Worm (Caenorhabditis elegans): ENCODE measurements around the gene twk-39.

Gene twk-39

DNA sequence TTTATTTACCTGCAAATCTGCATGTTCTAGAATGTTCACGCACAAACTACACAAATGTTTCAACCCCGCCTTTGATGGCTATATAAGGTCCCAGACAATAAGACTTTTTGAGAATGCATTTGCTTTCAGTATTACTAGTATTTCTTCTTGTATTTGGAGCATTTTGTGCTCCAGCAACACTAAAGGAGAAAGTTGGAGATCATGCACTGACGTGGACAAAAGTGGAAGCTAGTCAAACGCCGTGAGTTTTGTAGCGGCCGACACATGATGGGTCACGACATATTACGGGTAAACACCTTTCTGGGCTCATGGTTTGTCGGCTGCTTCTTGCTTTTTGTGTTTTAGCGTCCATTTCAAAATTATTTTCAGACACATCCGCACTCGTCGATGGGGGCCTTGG, 14.9 kb downstream of the twk-39 start, which contains the start of gene C18D11.6:
Gene C18D11.6, plus strand, starts transcription at position 110 of the 400 bp plus-strand sequence.
- no peak for TF ChIP-seq sea-2 (GFP tag; optimal IDR thresholded peaks at IDR 0.05)
- TF ChIP-seq skn-1 (tag; optimal IDR thresholded peaks at IDR 0.05): no peak
- TF ChIP-seq nfya-1 (tag; optimal IDR thresholded peaks at IDR 0.05; ENCODE audit: insufficient read depth): no peak
- TF ChIP-seq egl-27 (tag; optimal IDR thresholded peaks at IDR 0.05): no peak
- no peak for TF ChIP-seq aly-2 (tag; optimal IDR thresholded peaks at IDR 0.05)
- no peak for TF ChIP-seq jun-1 (tag; optimal IDR thresholded peaks at IDR 0.05)
- TF ChIP-seq nhr-23 (tag; optimal IDR thresholded peaks at IDR 0.05): no peak
- TF ChIP-seq nhr-67 (tag; optimal IDR thresholded peaks at IDR 0.05): no peak
- TF ChIP-seq zag-1 (tag; optimal IDR thresholded peaks at IDR 0.05): no peak
- no peak for TF ChIP-seq fos-1 (tag; optimal IDR thresholded peaks at IDR 0.05)
- no peak for TF ChIP-seq nhr-25 (tag; optimal IDR thresholded peaks at IDR 0.05)
- TF ChIP-seq elt-3 (tag; optimal IDR thresholded peaks at IDR 0.05): no peak
- TF ChIP-seq ceh-28 (tag; optimal IDR thresholded peaks at IDR 0.05): no peak
- TF ChIP-seq nhr-237 (tag; optimal IDR thresholded peaks at IDR 0.05): no peak
- no peak for TF ChIP-seq tbx-2 (tag; optimal IDR thresholded peaks at IDR 0.05)
- TF ChIP-seq pqm-1 (tag; optimal IDR thresholded peaks at IDR 0.05): no peak
- TF ChIP-seq hmg-11 (tag; optimal IDR thresholded peaks at IDR 0.05): no peak
- TF ChIP-seq ama-1 (optimal IDR thresholded peaks at IDR 0.05): no peak
- no peak for TF ChIP-seq ztf-11 (tag; optimal IDR thresholded peaks at IDR 0.05)

DNA sequence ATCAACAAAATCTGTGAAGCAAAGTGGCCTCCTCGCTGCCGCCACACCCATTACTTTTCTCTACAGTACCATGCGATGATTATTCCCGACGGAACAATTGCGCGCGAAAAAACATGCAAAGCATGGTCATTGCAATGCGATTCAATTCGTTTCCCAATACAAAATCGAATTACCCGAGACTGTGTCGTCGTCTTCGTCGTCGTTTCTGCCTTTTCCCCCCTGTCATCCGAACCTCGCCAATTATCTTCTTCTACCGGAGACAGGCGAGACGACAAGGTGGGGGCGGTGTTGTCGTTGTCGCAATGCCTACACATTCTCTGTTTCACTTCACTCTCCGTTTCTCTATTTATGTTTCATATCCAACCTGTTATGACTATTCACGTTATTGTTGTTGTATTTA, 16.3 kb downstream of the twk-39 start:
- TF ChIP-seq hmg-11 (tag; optimal IDR thresholded peaks at IDR 0.05): peak; percentile 1
- peak; percentile 65 for TF ChIP-seq nhr-25 (tag; optimal IDR thresholded peaks at IDR 0.05)
- no peak for TF ChIP-seq ztf-4 (tag; optimal IDR thresholded peaks at IDR 0.05)
- TF ChIP-seq nhr-237 (tag; optimal IDR thresholded peaks at IDR 0.05): no peak
- no peak for TF ChIP-seq ceh-16 (tag; optimal IDR thresholded peaks at IDR 0.05)
- TF ChIP-seq skn-1 (tag; optimal IDR thresholded peaks at IDR 0.05): no peak
- no peak for TF ChIP-seq jun-1 (tag; optimal IDR thresholded peaks at IDR 0.05)
- no peak for TF ChIP-seq fkh-10 (GFP tag; optimal IDR thresholded peaks at IDR 0.05)
- no peak for TF ChIP-seq mml-1 (tag; optimal IDR thresholded peaks at IDR 0.05)
- TF ChIP-seq fkh-2 (tag; optimal IDR thresholded peaks at IDR 0.05): no peak
- TF ChIP-seq ceh-82 (tag; optimal IDR thresholded peaks at IDR 0.05): no peak
- TF ChIP-seq tbx-2 (tag; optimal IDR thresholded peaks at IDR 0.05): no peak
- no peak for TF ChIP-seq eor-1 (tag; optimal IDR thresholded peaks at IDR 0.05)
- TF ChIP-seq nhr-77 (tag; optimal IDR thresholded peaks at IDR 0.05): no peak
- no peak for TF ChIP-seq elt-1 (tag; optimal IDR thresholded peaks at IDR 0.05)
- TF ChIP-seq unc-62 (GFP tag; optimal IDR thresholded peaks at IDR 0.05): no peak
- peak; percentile 0 for TF ChIP-seq nfya-1 (tag; optimal IDR thresholded peaks at IDR 0.05; ENCODE audit: insufficient read depth)
- no peak for TF ChIP-seq fos-1 (tag; optimal IDR thresholded peaks at IDR 0.05)
- TF ChIP-seq egl-5 (tag; optimal IDR thresholded peaks at IDR 0.05): no peak
- no peak for TF ChIP-seq lin-15B (tag; optimal IDR thresholded peaks at IDR 0.05)
- no peak for TF ChIP-seq ceh-28 (tag; optimal IDR thresholded peaks at IDR 0.05)
- no peak for TF ChIP-seq ztf-11 (tag; optimal IDR thresholded peaks at IDR 0.05)
- TF ChIP-seq nhr-12 (tag; optimal IDR thresholded peaks at IDR 0.05): no peak
- no peak for TF ChIP-seq pqm-1 (tag; optimal IDR thresholded peaks at IDR 0.05)
- no peak for TF ChIP-seq ama-1 (optimal IDR thresholded peaks at IDR 0.05)
- no peak for TF ChIP-seq lsy-12 (tag; optimal IDR thresholded peaks at IDR 0.05)
- no peak for TF ChIP-seq mdl-1 (tag; optimal IDR thresholded peaks at IDR 0.05)
- TF ChIP-seq nhr-11 (tag; optimal IDR thresholded peaks at IDR 0.05): no peak
- no peak for TF ChIP-seq elt-2 (tag; optimal IDR thresholded peaks at IDR 0.05)
- no peak for TF ChIP-seq snpc-4 (tag; optimal IDR thresholded peaks at IDR 0.05)
- no peak for TF ChIP-seq R02D3.7 (tag; optimal IDR thresholded peaks at IDR 0.05)
- no peak for TF ChIP-seq pha-4 (tag; optimal IDR thresholded peaks at IDR 0.05)
- TF ChIP-seq zag-1 (tag; optimal IDR thresholded peaks at IDR 0.05): no peak
- peak; percentile 52 for TF ChIP-seq nhr-23 (tag; optimal IDR thresholded peaks at IDR 0.05)
- TF ChIP-seq nhr-43 (tag; optimal IDR thresholded peaks at IDR 0.05; ENCODE audit: poor library complexity, severe bottlenecking): peak; percentile 65
- TF ChIP-seq egl-27 (tag; optimal IDR thresholded peaks at IDR 0.05): no peak
- TF ChIP-seq elt-3 (tag; optimal IDR thresholded peaks at IDR 0.05): no peak

DNA sequence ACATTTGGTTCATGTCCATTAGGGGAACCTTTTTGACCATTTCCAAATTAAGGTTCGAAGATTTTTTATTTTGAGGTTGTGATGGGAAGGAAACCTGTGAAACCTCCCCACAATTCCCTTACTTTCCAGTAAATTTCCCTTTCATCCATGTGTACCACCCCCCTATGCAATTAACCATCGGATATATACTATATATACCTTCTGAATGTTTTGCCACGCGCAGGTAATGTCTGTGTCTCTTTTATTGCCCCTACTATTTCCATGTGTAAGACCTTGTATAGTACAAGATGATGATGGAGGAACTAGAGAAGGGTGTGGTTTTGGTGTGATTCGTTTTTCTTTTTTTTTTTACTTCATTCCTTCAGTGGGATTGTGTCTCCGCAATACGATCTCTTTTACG, 19.1 kb downstream of the twk-39 start:
- TF ChIP-seq snpc-4 (tag; optimal IDR thresholded peaks at IDR 0.05): no peak
- no peak for TF ChIP-seq nhr-237 (tag; optimal IDR thresholded peaks at IDR 0.05)
- peak; percentile 45 for TF ChIP-seq nhr-25 (tag; optimal IDR thresholded peaks at IDR 0.05)
- no peak for TF ChIP-seq ama-1 (optimal IDR thresholded peaks at IDR 0.05)
- no peak for TF ChIP-seq nhr-76 (tag; optimal IDR thresholded peaks at IDR 0.05)
- TF ChIP-seq ZK546.5 (tag; optimal IDR thresholded peaks at IDR 0.05): no peak
- TF ChIP-seq unc-39 (tag; optimal IDR thresholded peaks at IDR 0.05): no peak
- TF ChIP-seq fkh-2 (tag; optimal IDR thresholded peaks at IDR 0.05): no peak
- no peak for TF ChIP-seq egl-27 (tag; optimal IDR thresholded peaks at IDR 0.05)
- TF ChIP-seq nhr-23 (tag; optimal IDR thresholded peaks at IDR 0.05): peak; percentile 20
- no peak for TF ChIP-seq nhr-12 (tag; optimal IDR thresholded peaks at IDR 0.05)
- TF ChIP-seq nhr-28 (tag; optimal IDR thresholded peaks at IDR 0.05): no peak
- no peak for TF ChIP-seq mml-1 (tag; optimal IDR thresholded peaks at IDR 0.05)
- no peak for TF ChIP-seq lin-15B (tag; optimal IDR thresholded peaks at IDR 0.05)

Data from whole organism, L3 larva.